Fruit fly (Drosophila melanogaster) whole organism, pupa: ENCODE results near the gene CAH2.

Source experiments
- CG10348 ChIP-seq: fragments of 200-800 bp; sonication (Bioruptor generic); IDR thresholded peaks from 2 replicates; pipeline ENCODE4 v1.3.6; 2022; ENCODE audit warnings: missing biosample characterization, missing genetic modification characterization
- CG12605 ChIP-seq: fragments of 200-800 bp; sonication (Bioruptor generic); IDR thresholded peaks from 2 replicates; pipeline ENCODE4 v1.3.6; 2022; ENCODE audit warnings: missing biosample characterization, missing genetic modification characterization
- CG14655 ChIP-seq: fragments of 200-800 bp; sonication (Bioruptor generic); optimal IDR thresholded peaks from 3 replicates; lab custom pipeline; 2017; ENCODE audit warnings: mild to moderate bottlenecking, missing biosample characterization, missing genetic modification reagents, missing genetic modification characterization
- CG32121 ChIP-seq: fragments of 200-800 bp; sonication (Bioruptor generic); IDR thresholded peaks from 2 replicates; pipeline ENCODE4 v1.3.6; 2022; ENCODE audit warnings: missing biosample characterization, missing genetic modification characterization
- CG34367 ChIP-seq: fragments of 200-800 bp; sonication (Bioruptor generic); optimal IDR thresholded peaks from 2 replicates; lab custom pipeline; 2018; ENCODE audit warnings: missing biosample characterization, mild to moderate bottlenecking, missing genetic modification characterization
- CG4496 ChIP-seq: fragments of 200-800 bp; sonication (Bioruptor generic); IDR thresholded peaks from 3 replicates; pipeline ENCODE4 v1.3.6; 2022; ENCODE audit warnings: missing biosample characterization, missing genetic modification characterization
- CG8301 ChIP-seq: fragments of 200-800 bp; sonication (Bioruptor generic); optimal IDR thresholded peaks from 2 replicates; lab custom pipeline; 2018; ENCODE audit warnings: missing biosample characterization, mild to moderate bottlenecking, missing genetic modification characterization

dm6 chr3L:12183967-12184366 is 6.6 kb downstream of the CAH2 start:
- TF ChIP-seq CG14655 (GFP tag; lab: Kevin White, UChicago) (no peak), CG4496 (no peak), CG10348 (GFP tag; lab: Robert Waterston, UW) (no peak), CG32121 (GFP tag; lab: Robert Waterston, UW) (no peak), CG8301 (tag; lab: Kevin White, UChicago) (no peak), CG34367 (tag; lab: Kevin White, UChicago) (no peak), CG12605 (GFP tag; lab: Robert Waterston, UW) (no peak)
